Worm (Caenorhabditis elegans) whole organism, L2 larva: Measurements from ENCODE around the gene pmp-4.

Experiments used
- C34F6.9 ChIP-seq: fragments of 150-350 bp; optimal IDR thresholded peaks from 2 replicates; lab custom pipeline; 2014; ENCODE audit warnings: missing biosample characterization, missing genetic modification characterization
- R02D3.7 ChIP-seq: fragments of 150-350 bp; optimal IDR thresholded peaks from 2 replicates; lab custom pipeline; 2014; ENCODE audit warnings: missing biosample characterization, missing genetic modification characterization
- Y55F3AM.14 ChIP-seq: fragments of 200-800 bp; sonication (Bioruptor generic); optimal IDR thresholded peaks from 2 replicates; lab custom pipeline; 2018; ENCODE audit warnings: mild to moderate bottlenecking, missing genetic modification characterization, missing compliant biosample characterization
- ZK546.5 ChIP-seq: sonication (generic microtip); optimal IDR thresholded peaks from 2 replicates; lab custom pipeline; 2017; ENCODE audit warnings: missing biosample characterization, missing genetic modification characterization
- alr-1 ChIP-seq: fragments of 150-350 bp; optimal IDR thresholded peaks from 2 replicates; lab custom pipeline; 2014; ENCODE audit warnings: missing biosample characterization, missing genetic modification characterization
- ama-1 ChIP-seq: fragments of 150-350 bp; optimal IDR thresholded peaks from 2 replicates; lab custom pipeline; 2018; ENCODE audit warnings: inconsistent platforms
- blmp-1 ChIP-seq: sonication (generic microtip); optimal IDR thresholded peaks from 2 replicates; lab custom pipeline; 2017; ENCODE audit warnings: missing genetic modification characterization, mild to moderate bottlenecking, missing compliant biosample characterization, antibody characterized with exemption, moderate library complexity; ENCODE audit not compliant: insufficient read depth
- ceh-16 ChIP-seq: fragments of 150-350 bp; optimal IDR thresholded peaks from 2 replicates; lab custom pipeline; 2014; ENCODE audit warnings: missing biosample characterization, missing genetic modification characterization
- crh-2 ChIP-seq: sonication (generic microtip); optimal IDR thresholded peaks from 2 replicates; lab custom pipeline; 2017; ENCODE audit warnings: missing biosample characterization, missing genetic modification characterization
- dmd-4 ChIP-seq: sonication (generic microtip); optimal IDR thresholded peaks from 2 replicates; lab custom pipeline; 2017; ENCODE audit warnings: missing biosample characterization, missing genetic modification characterization
- egl-27 ChIP-seq: sonication (generic microtip); optimal IDR thresholded peaks from 3 replicates; lab custom pipeline; 2017; ENCODE audit warnings: missing biosample characterization, missing genetic modification reagents, missing genetic modification characterization
- elt-1 ChIP-seq: fragments of 150-350 bp; optimal IDR thresholded peaks from 2 replicates; lab custom pipeline; 2014; ENCODE audit warnings: missing biosample characterization, missing genetic modification characterization
- fos-1 ChIP-seq: fragments of 150-350 bp; optimal IDR thresholded peaks from 2 replicates; lab custom pipeline; 2014; ENCODE audit warnings: missing biosample characterization, missing genetic modification characterization
- gmeb-1 ChIP-seq: fragments of 150-350 bp; optimal IDR thresholded peaks from 2 replicates; lab custom pipeline; 2014; ENCODE audit warnings: missing biosample characterization, missing genetic modification characterization
- lin-11 ChIP-seq: fragments of 150-350 bp; sonication (generic microtip); optimal IDR thresholded peaks from 2 replicates; lab custom pipeline; 2014; ENCODE audit warnings: missing biosample characterization, missing genetic modification characterization, inconsistent platforms, mixed read lengths
- lin-13 ChIP-seq: fragments of 150-350 bp; optimal IDR thresholded peaks from 2 replicates; lab custom pipeline; 2014; ENCODE audit warnings: missing biosample characterization, missing genetic modification reagents, missing genetic modification characterization
- lsy-2 ChIP-seq, 2 experiments: fragments of 150-350 bp in 1 of 2; sonication (generic microtip) in 1 of 2; optimal IDR thresholded peaks; 2 replicates each; lab custom pipeline; 2014 to 2017; ENCODE audit warnings: missing biosample characterization in 2 of 2, missing genetic modification characterization in 2 of 2
- mab-5 ChIP-seq: fragments of 150-350 bp; optimal IDR thresholded peaks from 2 replicates; lab custom pipeline; 2014; ENCODE audit warnings: missing biosample characterization, missing genetic modification characterization
- nhr-11 ChIP-seq: fragments of 150-350 bp; optimal IDR thresholded peaks from 2 replicates; lab custom pipeline; 2014; ENCODE audit warnings: missing biosample characterization, missing genetic modification characterization
- nhr-12 ChIP-seq: fragments of 150-350 bp; optimal IDR thresholded peaks from 2 replicates; lab custom pipeline; 2014; ENCODE audit warnings: missing biosample characterization, missing genetic modification characterization
- nhr-129 ChIP-seq: fragments of 150-350 bp; optimal IDR thresholded peaks from 2 replicates; lab custom pipeline; 2014; ENCODE audit warnings: missing biosample characterization, missing genetic modification characterization
- nhr-21 ChIP-seq: fragments of 150-350 bp; optimal IDR thresholded peaks from 2 replicates; lab custom pipeline; 2014; ENCODE audit warnings: missing biosample characterization, missing genetic modification characterization
- nhr-23 ChIP-seq: fragments of 150-350 bp; optimal IDR thresholded peaks from 2 replicates; lab custom pipeline; 2014; ENCODE audit warnings: missing biosample characterization, missing genetic modification reagents, missing genetic modification characterization
- nhr-25 ChIP-seq: fragments of 150-350 bp; sonication (generic microtip); optimal IDR thresholded peaks from 3 replicates; lab custom pipeline; 2014; ENCODE audit warnings: missing biosample characterization, missing genetic modification characterization
- peb-1 ChIP-seq: fragments of 150-350 bp; optimal IDR thresholded peaks from 2 replicates; lab custom pipeline; 2014; ENCODE audit warnings: missing biosample characterization, missing genetic modification characterization
- sem-4 ChIP-seq: fragments of 150-350 bp; optimal IDR thresholded peaks from 2 replicates; lab custom pipeline; 2014; ENCODE audit warnings: missing biosample characterization, missing genetic modification reagents, missing genetic modification characterization
- sma-9 ChIP-seq, 2 experiments: fragments of 150-350 bp in 1 of 2; sonication (generic microtip) in 1 of 2; optimal IDR thresholded peaks; 2 replicates each; lab custom pipeline; 2014 to 2016; ENCODE audit warnings: missing genetic modification characterization in 2 of 2, mild to moderate bottlenecking in 1 of 2, missing biosample characterization in 1 of 2, missing compliant biosample characterization in 1 of 2, missing genetic modification reagents in 1 of 2, moderate library complexity in 1 of 2
- snpc-4 ChIP-seq: fragments of 150-350 bp; optimal IDR thresholded peaks from 2 replicates; lab custom pipeline; 2014; ENCODE audit warnings: missing biosample characterization, missing genetic modification characterization
- unc-39 ChIP-seq: fragments of 150-350 bp; optimal IDR thresholded peaks from 2 replicates; lab custom pipeline; 2014; ENCODE audit warnings: missing biosample characterization, missing genetic modification characterization
- unc-55 ChIP-seq: fragments of 150-350 bp; sonication (generic microtip); optimal IDR thresholded peaks from 3 replicates; lab custom pipeline; 2014; ENCODE audit warnings: missing biosample characterization, missing genetic modification reagents, missing genetic modification characterization
- unc-62 ChIP-seq: fragments of 150-350 bp; optimal IDR thresholded peaks from 2 replicates; lab custom pipeline; 2014; ENCODE audit warnings: missing biosample characterization, missing genetic modification reagents, missing genetic modification characterization
- zag-1 ChIP-seq: fragments of 150-350 bp; optimal IDR thresholded peaks from 2 replicates; lab custom pipeline; 2014; ENCODE audit warnings: missing biosample characterization, missing genetic modification characterization
- ztf-1 ChIP-seq: fragments of 200-800 bp; sonication (Bioruptor generic); conservative IDR thresholded peaks from 2 replicates; pipeline ENCODE4 v1.3.6; 2022; ENCODE audit warnings: missing genetic modification characterization, missing compliant biosample characterization
- ztf-11 ChIP-seq: sonication (generic microtip); optimal IDR thresholded peaks from 2 replicates; lab custom pipeline; 2017; ENCODE audit warnings: missing biosample characterization, missing genetic modification characterization
- ztf-4 ChIP-seq: fragments of 150-350 bp; optimal IDR thresholded peaks from 2 replicates; lab custom pipeline; 2014; ENCODE audit warnings: missing biosample characterization, missing genetic modification characterization

The pmp-4 gene

ce11 chrIV:17442503-17442902 is 37.1 kb upstream of the pmp-4 start, which contains the start of gene F11E6.11 (continued):
- TF ChIP-seq ama-1 (lab: Kevin White, UChicago) (no peak), ztf-1 (no peak), unc-62 (no peak), Y55F3AM.14 (GFP tag; lab: Kevin White, UChicago) (no peak), fos-1 (peak; percentile 6), nhr-23 (tag; lab: Kevin White, UChicago) (no peak), blmp-1 (peak; percentile 35)

- TF ChIP-seq lsy-2 (tag; optimal IDR thresholded peaks at IDR 0.05; lab: Kevin White, UChicago) (no peak), crh-2 (tag; lab: Kevin White, UChicago) (no peak), nhr-25 (tag; lab: Kevin White, UChicago) (peak; percentile 50), sma-9 (GFP tag; optimal IDR thresholded peaks at IDR 0.05; lab: Kevin White, UChicago) (peak; percentile 54), sma-9 (tag; optimal IDR thresholded peaks at IDR 0.05; lab: Kevin White, UChicago) (no peak)
These were observed 35.8 kb upstream of the pmp-4 start for ce11 chrIV:17441260-17441659.

ce11 chrIV:17440417-17440816 is 35.0 kb upstream of the pmp-4 start, which contains the start of gene F08A7.1:
F08A7.1 (plus strand) TSS chrIV:17440607.
- peak; percentile 44 for TF ChIP-seq gmeb-1
- no peak for TF ChIP-seq nhr-25 (tag; lab: Kevin White, UChicago)
- peak; percentile 36 for TF ChIP-seq fos-1
- TF ChIP-seq, all 48 proteins: peak for 2

- TF ChIP-seq lin-13 (no peak), lsy-2 (tag; optimal IDR thresholded peaks at IDR 0.05; lab: Kevin White, UChicago) (no peak), nhr-12 (tag; lab: Kevin White, UChicago) (no peak)
These were observed 34.6 kb upstream of the pmp-4 start, which contains the start of gene C06A12.19 for ce11 chrIV:17440001-17440400. C06A12.19 (minus strand) TSS chrIV:17440101.

ce11 chrIV:17437038-17437437 is 31.6 kb upstream of the pmp-4 start, which contains the start of gene C06A12.8:
C06A12.8 (plus strand) TSS chrIV:17437338.
- TF ChIP-seq nhr-21 (tag; lab: Kevin White, UChicago) (no peak), unc-55 (GFP tag; lab: Kevin White, UChicago) (no peak), lsy-2 (tag; optimal IDR thresholded peaks at IDR 0.05; lab: Kevin White, UChicago) (no peak), dmd-4 (tag; lab: Kevin White, UChicago) (no peak), mab-5 (no peak), ZK546.5 (tag; lab: Kevin White, UChicago) (no peak), peb-1 (no peak), sem-4 (tag; lab: Kevin White, UChicago) (no peak), alr-1 (tag; lab: Kevin White, UChicago) (no peak), lin-11 (no peak), nhr-129 (tag; lab: Kevin White, UChicago) (no peak), ceh-16 (tag; lab: Kevin White, UChicago) (no peak), sma-9 (GFP tag; optimal IDR thresholded peaks at IDR 0.05; lab: Kevin White, UChicago) (no peak), sma-9 (tag; optimal IDR thresholded peaks at IDR 0.05; lab: Kevin White, UChicago) (no peak)

- no peak for TF ChIP-seq ceh-16 (tag; lab: Kevin White, UChicago)
- no peak for TF ChIP-seq unc-39
- TF ChIP-seq nhr-25 (tag; lab: Kevin White, UChicago): no peak
- TF ChIP-seq ZK546.5 (tag; lab: Kevin White, UChicago): no peak
- no peak for TF ChIP-seq zag-1
- no peak for TF ChIP-seq C34F6.9
- TF ChIP-seq peb-1: no peak
- no peak for TF ChIP-seq nhr-11 (tag; lab: Kevin White, UChicago)
- TF ChIP-seq, all 48 proteins: peak for 0
These were observed 31.1 kb upstream of the pmp-4 start, which contains the start of gene gcy-27 for ce11 chrIV:17436552-17436951. gcy-27 (minus strand) TSS chrIV:17436652.

- TF ChIP-seq snpc-4 (no peak), egl-27 (no peak), ztf-4 (tag; lab: Kevin White, UChicago) (no peak), fos-1 (no peak), nhr-129 (tag; lab: Kevin White, UChicago) (no peak), C34F6.9 (no peak), nhr-25 (tag; lab: Kevin White, UChicago) (no peak), Y55F3AM.14 (GFP tag; lab: Kevin White, UChicago) (no peak), R02D3.7 (tag; lab: Kevin White, UChicago) (no peak), unc-62 (no peak), ztf-11 (no peak), sem-4 (tag; lab: Kevin White, UChicago) (no peak), mab-5 (no peak), zag-1 (no peak), unc-55 (GFP tag; lab: Kevin White, UChicago) (no peak), elt-1 (tag; lab: Kevin White, UChicago) (no peak), ZK546.5 (tag; lab: Kevin White, UChicago) (no peak)
These were observed 29.8 kb upstream of the pmp-4 start for ce11 chrIV:17435228-17435627.
